Fruit fly (Drosophila melanogaster) whole organism, adult: ENCODE measurements around the gene CG10280.

Source experiments
- CG1620 ChIP-seq: fragments of 200-800 bp; sonication (Bioruptor generic); optimal IDR thresholded peaks from 2 replicates; lab custom pipeline; 2016; ENCODE audit warnings: missing biosample characterization, missing genetic modification characterization
- Crg-1 ChIP-seq: fragments of 200-800 bp; sonication (Bioruptor generic); optimal IDR thresholded peaks from 2 replicates; lab custom pipeline; 2016; ENCODE audit warnings: missing biosample characterization, missing genetic modification characterization
- kay ChIP-seq: fragments of 200-800 bp; sonication (Bioruptor generic); peaks from one replicate; lab custom pipeline; 2016; ENCODE audit warnings: missing biosample characterization, missing genetic modification characterization, borderline replicate concordance
- pad ChIP-seq: fragments of 200-800 bp; sonication (Bioruptor generic); optimal IDR thresholded peaks from 3 replicates; lab custom pipeline; 2017; ENCODE audit warnings: missing biosample characterization, missing genetic modification characterization, mild to moderate bottlenecking, moderate library complexity, missing genetic modification reagents

dm6 chr3R:6007123-6008000 lies 4.4 kb downstream of the CG10280 start:
- TF ChIP-seq CG1620 (GFP tag; lab: Kevin White, UChicago) (no peak), pad (GFP tag; lab: Kevin White, UChicago) (peak; percentile 57), Crg-1 (GFP tag; lab: Kevin White, UChicago) (no peak), kay (GFP tag; lab: Kevin White, UChicago) (peak; percentile 91)
